Worm (Caenorhabditis elegans) whole organism, L4 larva: Measurements from ENCODE around the gene ZK757.2.
A peak's percentile ranks its signal among the peaks of the same experiment; 100 is the strongest.

Source experiments
- F10B5.3 ChIP-seq: sonication (generic microtip); optimal IDR thresholded peaks from 2 replicates; lab custom pipeline; 2016; ENCODE audit warnings: mild to moderate bottlenecking, missing genetic modification characterization, missing compliant biosample characterization
- R02D3.7 ChIP-seq: fragments of 150-350 bp; sonication (generic microtip); optimal IDR thresholded peaks from 3 replicates; lab custom pipeline; 2014; ENCODE audit warnings: missing biosample characterization, missing genetic modification characterization
- T26A8.4 ChIP-seq: fragments of 200-800 bp; sonication (Bioruptor generic); IDR thresholded peaks from 2 replicates; pipeline ENCODE4 v1.3.6; 2022; ENCODE audit warnings: missing genetic modification characterization, missing compliant biosample characterization
- Y105C5A.15 ChIP-seq: fragments of 200-800 bp; sonication (Bioruptor generic); IDR thresholded peaks from 2 replicates; pipeline ENCODE4 v1.3.6; 2022; ENCODE audit warnings: missing genetic modification characterization, missing compliant biosample characterization
- Y5F2A.4 ChIP-seq: fragments of 200-800 bp; sonication (Bioruptor generic); optimal IDR thresholded peaks from 2 replicates; lab custom pipeline; 2018; ENCODE audit warnings: mild to moderate bottlenecking, missing genetic modification characterization, missing compliant biosample characterization
- ama-1 ChIP-seq: fragments of 150-350 bp; optimal IDR thresholded peaks from 2 replicates; lab custom pipeline; 2014; ENCODE audit warnings: inconsistent platforms, mixed read lengths
- arid-1 ChIP-seq: fragments of 200-800 bp; sonication (Bioruptor generic); conservative IDR thresholded peaks from 2 replicates; pipeline ENCODE4 v1.3.6; 2022; ENCODE audit warnings: missing genetic modification reagents, missing genetic modification characterization, missing compliant biosample characterization
- ceh-28 ChIP-seq: fragments of 150-350 bp; optimal IDR thresholded peaks from 2 replicates; lab custom pipeline; 2014; ENCODE audit warnings: missing biosample characterization, missing genetic modification reagents, missing genetic modification characterization
- ceh-44 ChIP-seq: fragments of 200-800 bp; sonication (Bioruptor generic); IDR thresholded peaks from 2 replicates; pipeline ENCODE4 v1.3.6; 2022; ENCODE audit warnings: missing genetic modification reagents, missing genetic modification characterization, missing compliant biosample characterization
- ceh-82 ChIP-seq: sonication (generic microtip); optimal IDR thresholded peaks from 2 replicates; lab custom pipeline; 2017; ENCODE audit warnings: missing biosample characterization, missing genetic modification characterization
- cey-2 ChIP-seq: sonication (generic microtip); optimal IDR thresholded peaks from 3 replicates; lab custom pipeline; 2017; ENCODE audit warnings: missing genetic modification characterization, mild to moderate bottlenecking, missing compliant biosample characterization, antibody characterized with exemption, borderline replicate concordance; ENCODE audit not compliant: insufficient read depth
- ctbp-1 ChIP-seq: fragments of 200-800 bp; sonication (Bioruptor generic); IDR thresholded peaks from 2 replicates; pipeline ENCODE4 v1.3.6; 2022; ENCODE audit warnings: missing genetic modification reagents, missing genetic modification characterization, missing compliant biosample characterization
- daf-16 ChIP-seq, 3 experiments: sonication (generic microtip); optimal IDR thresholded peaks; 2 replicates each; lab custom pipeline; 2016 to 2017; ENCODE audit warnings: missing genetic modification characterization in 3 of 3, missing genetic modification reagents in 3 of 3, mild to moderate bottlenecking in 2 of 3, missing compliant biosample characterization in 2 of 3, missing biosample characterization in 1 of 3, moderate library complexity in 1 of 3
- daf-8 ChIP-seq: fragments of 200-800 bp; sonication (Bioruptor generic); IDR thresholded peaks from 2 replicates; pipeline ENCODE4 v1.3.6; 2022; ENCODE audit warnings: missing genetic modification characterization, missing compliant biosample characterization
- duxl-1 ChIP-seq: sonication (generic microtip); optimal IDR thresholded peaks from 2 replicates; lab custom pipeline; 2016; ENCODE audit warnings: mild to moderate bottlenecking, missing genetic modification characterization, moderate library complexity, missing compliant biosample characterization; ENCODE audit not compliant: poor library complexity
- dve-1 ChIP-seq: sonication (generic microtip); optimal IDR thresholded peaks from 2 replicates; lab custom pipeline; 2017; ENCODE audit warnings: antibody characterized with exemption, mild to moderate bottlenecking, missing genetic modification characterization, missing compliant biosample characterization; ENCODE audit not compliant: insufficient read depth
- egl-27 ChIP-seq: sonication (generic microtip); optimal IDR thresholded peaks from 3 replicates; lab custom pipeline; 2017; ENCODE audit warnings: missing biosample characterization, missing genetic modification reagents, missing genetic modification characterization
- hlh-11 ChIP-seq: fragments of 200-800 bp; sonication (Bioruptor generic); optimal IDR thresholded peaks from 2 replicates; lab custom pipeline; 2018; ENCODE audit warnings: mild to moderate bottlenecking, missing genetic modification characterization, missing compliant biosample characterization
- lin-1 ChIP-seq: fragments of 200-800 bp; sonication (Bioruptor generic); IDR thresholded peaks from 2 replicates; pipeline ENCODE4 v1.3.6; 2022; ENCODE audit warnings: missing genetic modification reagents, missing genetic modification characterization, missing compliant biosample characterization
- lin-13 ChIP-seq: fragments of 150-350 bp; optimal IDR thresholded peaks from 2 replicates; lab custom pipeline; 2014; ENCODE audit warnings: missing biosample characterization, missing genetic modification reagents, missing genetic modification characterization
- lin-29 ChIP-seq: fragments of 200-800 bp; sonication (Bioruptor generic); IDR thresholded peaks from 2 replicates; pipeline ENCODE4 v1.3.6; 2022; ENCODE audit warnings: missing genetic modification reagents, missing genetic modification characterization, missing compliant biosample characterization
- lin-38 ChIP-seq: fragments of 200-800 bp; sonication (Bioruptor generic); IDR thresholded peaks from 2 replicates; pipeline ENCODE4 v1.3.6; 2022; ENCODE audit warnings: missing genetic modification reagents, missing genetic modification characterization, missing compliant biosample characterization
- lin-39 ChIP-seq: fragments of 150-350 bp; optimal IDR thresholded peaks from 2 replicates; lab custom pipeline; 2014; ENCODE audit warnings: missing biosample characterization, missing genetic modification reagents, missing genetic modification characterization
- lir-3 ChIP-seq: sonication (generic microtip); optimal IDR thresholded peaks from 2 replicates; lab custom pipeline; 2016; ENCODE audit warnings: mild to moderate bottlenecking, missing genetic modification characterization, missing compliant biosample characterization
- madf-5 ChIP-seq, 2 experiments: fragments of 200-800 bp; sonication (Bioruptor generic); IDR thresholded peaks; 2 replicates each; pipeline ENCODE4 v1.3.6; 2022; ENCODE audit warnings: missing compliant biosample characterization in 2 of 2, missing genetic modification characterization in 2 of 2
- mdl-1 ChIP-seq, 2 experiments: fragments of 150-350 bp in 1 of 2; sonication (generic microtip) in 1 of 2; optimal IDR thresholded peaks; 2 replicates each; lab custom pipeline; 2014 to 2017; ENCODE audit warnings: missing biosample characterization in 2 of 2, missing genetic modification characterization in 2 of 2
- mes-2 ChIP-seq: sonication (generic microtip); optimal IDR thresholded peaks from 2 replicates; lab custom pipeline; 2016; ENCODE audit warnings: missing genotype, mild to moderate bottlenecking, missing genetic modification characterization, missing compliant biosample characterization; ENCODE audit not compliant: poor library complexity, severe bottlenecking
- mxl-3 ChIP-seq: fragments of 200-800 bp; sonication (Bioruptor generic); optimal IDR thresholded peaks from 2 replicates; lab custom pipeline; 2018; ENCODE audit warnings: mild to moderate bottlenecking, missing genetic modification characterization, missing compliant biosample characterization
- nhr-237 ChIP-seq: sonication (generic microtip); optimal IDR thresholded peaks from 2 replicates; lab custom pipeline; 2017; ENCODE audit warnings: missing biosample characterization, missing genetic modification characterization
- nhr-28 ChIP-seq: fragments of 150-350 bp; optimal IDR thresholded peaks from 2 replicates; lab custom pipeline; 2014; ENCODE audit warnings: missing biosample characterization, missing genetic modification characterization
- nhr-41 ChIP-seq: fragments of 200-800 bp; sonication (Bioruptor generic); IDR thresholded peaks from 2 replicates; pipeline ENCODE4 v1.3.6; 2022; ENCODE audit warnings: missing genetic modification reagents, missing genetic modification characterization, missing compliant biosample characterization
- nhr-42 ChIP-seq: fragments of 200-800 bp; sonication (Bioruptor generic); IDR thresholded peaks from 2 replicates; pipeline ENCODE4 v1.3.6; 2022; ENCODE audit warnings: missing genetic modification characterization, missing compliant biosample characterization
- nhr-48 ChIP-seq: sonication (generic microtip); optimal IDR thresholded peaks from 2 replicates; lab custom pipeline; 2016; ENCODE audit warnings: mild to moderate bottlenecking, missing genetic modification characterization, missing compliant biosample characterization
- nhr-6 ChIP-seq: fragments of 150-350 bp; optimal IDR thresholded peaks from 2 replicates; lab custom pipeline; 2014; ENCODE audit warnings: missing biosample characterization, missing genetic modification characterization
- nhr-76 ChIP-seq: fragments of 150-350 bp; optimal IDR thresholded peaks from 2 replicates; lab custom pipeline; 2014; ENCODE audit warnings: missing biosample characterization, missing genetic modification characterization
- pha-4 ChIP-seq, 2 experiments: fragments of 150-350 bp in 1 of 2; fragments of 200-800 bp in 1 of 2; sonication (Bioruptor generic) in 1 of 2; IDR thresholded peaks in 1 of 2; optimal IDR thresholded peaks in 1 of 2; 2 replicates each; pipeline versions ENCODE4 v1.3.6 to Lab custom; 2014 to 2022; ENCODE audit warnings: missing genetic modification characterization in 2 of 2, missing genetic modification reagents in 2 of 2, missing biosample characterization in 1 of 2, missing compliant biosample characterization in 1 of 2
- php-3 ChIP-seq: fragments of 200-800 bp; sonication (Bioruptor generic); IDR thresholded peaks from 2 replicates; pipeline ENCODE4 v1.3.6; 2022; ENCODE audit warnings: missing genetic modification reagents, missing genetic modification characterization, missing compliant biosample characterization
- saeg-2 ChIP-seq: fragments of 200-800 bp; sonication (Bioruptor generic); IDR thresholded peaks from 2 replicates; pipeline ENCODE4 v1.3.6; 2022; ENCODE audit warnings: missing genetic modification reagents, missing genetic modification characterization, missing compliant biosample characterization
- set-16 ChIP-seq: fragments of 200-800 bp; sonication (Bioruptor generic); IDR thresholded peaks from 2 replicates; pipeline ENCODE4 v1.3.6; 2022; ENCODE audit warnings: missing genetic modification reagents, missing genetic modification characterization, missing compliant biosample characterization
- spr-1 ChIP-seq: sonication (generic microtip); optimal IDR thresholded peaks from 2 replicates; lab custom pipeline; 2016; ENCODE audit warnings: mild to moderate bottlenecking, missing genetic modification characterization, missing compliant biosample characterization
- tra-1 ChIP-seq: fragments of 200-800 bp; sonication (Bioruptor generic); IDR thresholded peaks from 2 replicates; pipeline ENCODE4 v1.3.6; 2022; ENCODE audit warnings: missing genetic modification reagents, missing genetic modification characterization, missing compliant biosample characterization
- unc-62 ChIP-seq, 3 experiments: fragments of 150-350 bp in 1 of 3; sonication (generic microtip); optimal IDR thresholded peaks in 2 of 3; peaks in 1 of 3; 1 replicate in 1 of 3; 2 replicates in 2 of 3; lab custom pipeline; 2014 to 2017; ENCODE audit warnings: missing biosample characterization in 3 of 3, missing genetic modification characterization in 3 of 3, missing genetic modification reagents in 3 of 3, missing genotype in 1 of 3
- vab-7 ChIP-seq: fragments of 200-800 bp; sonication (Bioruptor generic); IDR thresholded peaks from 2 replicates; pipeline ENCODE4 v1.3.6; 2022; ENCODE audit warnings: missing genetic modification reagents, missing genetic modification characterization, missing compliant biosample characterization

ZK757.2 gene

ce11 chrIII:9826005-9826404 is 52.7 kb downstream of the ZK757.2 start (continued):
- peak; percentile 62; the same call in 1 of the 2 replicates for TF ChIP-seq pha-4 (GFP tag; IDR thresholded peaks at IDR 0.05; lab: Robert Waterston, UW)
- TF ChIP-seq pha-4 (tag; optimal IDR thresholded peaks at IDR 0.05; lab: Kevin White, UChicago), result no peak
- no peak for TF ChIP-seq egl-27 (tag; lab: Kevin White, UChicago)
- no peak for TF ChIP-seq ceh-28 (tag; lab: Kevin White, UChicago)
- TF ChIP-seq unc-62 (GFP tag; optimal IDR thresholded peaks at IDR 0.05 in 1 of 2; lab: Kevin White, UChicago), result no peak
- no peak for TF ChIP-seq unc-62 (tag; optimal IDR thresholded peaks at IDR 0.05; lab: Kevin White, UChicago)
- no peak for TF ChIP-seq vab-7 (GFP tag; lab: Robert Waterston, UW)
- no peak for TF ChIP-seq nhr-237 (tag; lab: Kevin White, UChicago)
- TF ChIP-seq hlh-11 (tag; lab: Kevin White, UChicago), result peak; percentile 73
- TF ChIP-seq daf-16 (GFP tag; optimal IDR thresholded peaks at IDR 0.05; lab: Kevin White, UChicago), result no peak
- peak; percentile 49 for TF ChIP-seq daf-16 (tag; optimal IDR thresholded peaks at IDR 0.05; lab: Kevin White, UChicago)
- no peak for TF ChIP-seq cey-2 (tag; lab: Kevin White, UChicago)

- TF ChIP-seq pha-4 (GFP tag; IDR thresholded peaks at IDR 0.05; lab: Robert Waterston, UW) (0 out of 2 replicates have a peak, but pooled peaks have one; percentile 32), pha-4 (tag; optimal IDR thresholded peaks at IDR 0.05; lab: Kevin White, UChicago) (no peak), nhr-41 (GFP tag; lab: Robert Waterston, UW) (no peak), spr-1 (tag; lab: Kevin White, UChicago) (no peak), ceh-44 (GFP tag; lab: Robert Waterston, UW) (no peak), nhr-48 (tag; lab: Kevin White, UChicago) (no peak), lin-29 (GFP tag; lab: Robert Waterston, UW) (no peak), T26A8.4 (GFP tag; lab: Robert Waterston, UW) (peak; percentile 41; the same call in 1 of the 2 replicates), lin-1 (GFP tag; lab: Robert Waterston, UW) (no peak), Y5F2A.4 (GFP tag; lab: Kevin White, UChicago) (no peak), F10B5.3 (tag; lab: Kevin White, UChicago) (no peak), nhr-237 (tag; lab: Kevin White, UChicago) (no peak), duxl-1 (tag; lab: Kevin White, UChicago) (no peak), vab-7 (GFP tag; lab: Robert Waterston, UW) (no peak), saeg-2 (GFP tag; lab: Robert Waterston, UW) (no peak), ctbp-1 (GFP tag; lab: Robert Waterston, UW) (no peak), hlh-11 (tag; lab: Kevin White, UChicago) (peak; percentile 41), unc-62 (GFP tag; optimal IDR thresholded peaks at IDR 0.05 in 1 of 2; lab: Kevin White, UChicago) (peak in 1 of 2 experiments; percentile 56), unc-62 (tag; optimal IDR thresholded peaks at IDR 0.05; lab: Kevin White, UChicago) (no peak), nhr-76 (tag; lab: Kevin White, UChicago) (no peak), nhr-42 (GFP tag; lab: Robert Waterston, UW) (no peak), R02D3.7 (tag; lab: Kevin White, UChicago) (no peak), lin-39 (tag; lab: Kevin White, UChicago) (no peak), tra-1 (no peak), set-16 (GFP tag; lab: Robert Waterston, UW) (0 out of 2 replicates have a peak, but pooled peaks have one; percentile 16), arid-1 (GFP tag; lab: Robert Waterston, UW) (no peak), lir-3 (tag; lab: Kevin White, UChicago) (no peak), php-3 (GFP tag; lab: Robert Waterston, UW) (no peak), mes-2 (tag; lab: Kevin White, UChicago) (peak; percentile 33), dve-1 (tag; lab: Kevin White, UChicago) (peak; percentile 54), nhr-28 (tag; lab: Kevin White, UChicago) (peak; percentile 63), madf-5 (GFP tag; IDR thresholded peaks at IDR 0.05; lab: Robert Waterston, UW) (no peak), nhr-6 (tag; lab: Kevin White, UChicago) (no peak), lin-13 (GFP tag; lab: Kevin White, UChicago) (no peak), ama-1 (no peak), ceh-82 (tag; lab: Kevin White, UChicago) (no peak), daf-8 (no peak), mdl-1 (tag; optimal IDR thresholded peaks at IDR 0.05; lab: Kevin White, UChicago) (no peak), Y105C5A.15 (GFP tag; lab: Robert Waterston, UW) (0 out of 2 replicates have a peak, but pooled peaks have one; percentile 25), lin-38 (GFP tag; lab: Robert Waterston, UW) (no peak), mxl-3 (no peak), daf-16 (GFP tag; optimal IDR thresholded peaks at IDR 0.05; lab: Kevin White, UChicago) (no peak), daf-16 (tag; optimal IDR thresholded peaks at IDR 0.05; lab: Kevin White, UChicago) (peak; percentile 94)
Observed at ce11 chrIII:9825073-9825828, 53.5 kb downstream of the ZK757.2 start, which contains the start of gene ZK632.9. Gene ZK632.9 (minus strand): TSS chrIII:9825432.
